Worm (Caenorhabditis elegans) whole organism, young adult: ENCODE measurements around the gene C13A2.3.

Source experiments
- B0019.2 ChIP-seq: fragments of 200-800 bp; sonication (Bioruptor generic); conservative IDR thresholded peaks from 2 replicates; pipeline ENCODE4 v1.3.6; 2022; ENCODE audit warnings: missing genetic modification reagents, missing genetic modification characterization, missing compliant biosample characterization
- B0035.1 ChIP-seq: sonication (generic microtip); optimal IDR thresholded peaks from 2 replicates; lab custom pipeline; 2016; ENCODE audit warnings: missing genetic modification characterization, mild to moderate bottlenecking, missing compliant biosample characterization, missing genotype, missing genetic modification reagents
- B0261.1 ChIP-seq: sonication (generic microtip); optimal IDR thresholded peaks from 2 replicates; lab custom pipeline; 2016; ENCODE audit warnings: mild to moderate bottlenecking, missing genetic modification characterization, moderate library complexity, missing compliant biosample characterization
- B0336.3 ChIP-seq: fragments of 200-800 bp; sonication (Bioruptor generic); IDR thresholded peaks from 2 replicates; pipeline ENCODE4 v1.3.6; 2022; ENCODE audit warnings: missing genetic modification characterization, missing compliant biosample characterization
- C06A6.2 ChIP-seq: fragments of 200-800 bp; sonication (Bioruptor generic); conservative IDR thresholded peaks from 2 replicates; pipeline ENCODE4 v1.3.6; 2022; ENCODE audit warnings: missing genetic modification characterization, missing compliant biosample characterization
- D2030.7 ChIP-seq: fragments of 200-800 bp; sonication (Bioruptor generic); IDR thresholded peaks from 2 replicates; pipeline ENCODE4 v1.3.6; 2022; ENCODE audit warnings: missing genetic modification reagents, missing genetic modification characterization, missing compliant biosample characterization
- F22D6.2 ChIP-seq: sonication (generic microtip); optimal IDR thresholded peaks from 2 replicates; lab custom pipeline; 2016; ENCODE audit warnings: mild to moderate bottlenecking, missing genetic modification characterization, missing compliant biosample characterization
- K11D2.4 ChIP-seq: fragments of 200-800 bp; sonication (Bioruptor generic); IDR thresholded peaks from 2 replicates; pipeline ENCODE4 v1.3.6; 2022; ENCODE audit warnings: missing genetic modification reagents, missing genetic modification characterization, missing compliant biosample characterization
- K12H6.12 ChIP-seq: fragments of 200-800 bp; sonication (Bioruptor generic); optimal IDR thresholded peaks from 2 replicates; lab custom pipeline; 2018; ENCODE audit warnings: mild to moderate bottlenecking, missing genetic modification characterization, missing compliant biosample characterization
- T07F8.4 ChIP-seq: sonication (generic microtip); optimal IDR thresholded peaks from 2 replicates; lab custom pipeline; 2016; ENCODE audit warnings: mild to moderate bottlenecking, missing genetic modification characterization, moderate library complexity, missing compliant biosample characterization
- Y67H2A.10 ChIP-seq: fragments of 200-800 bp; sonication (Bioruptor generic); conservative IDR thresholded peaks from 2 replicates; pipeline ENCODE4 v1.3.6; 2022; ENCODE audit warnings: missing genetic modification reagents, missing genetic modification characterization, missing compliant biosample characterization
- aptf-2 ChIP-seq: fragments of 200-800 bp; sonication (Bioruptor generic); conservative IDR thresholded peaks from 2 replicates; pipeline ENCODE4 v1.3.6; 2022; ENCODE audit warnings: missing genetic modification reagents, missing genetic modification characterization, missing compliant biosample characterization
- aptf-3 ChIP-seq: fragments of 200-800 bp; sonication (Bioruptor generic); IDR thresholded peaks from 2 replicates; pipeline ENCODE4 v1.3.6; 2022; ENCODE audit warnings: missing genetic modification characterization, missing compliant biosample characterization
- attf-3 ChIP-seq: fragments of 200-800 bp; sonication (Bioruptor generic); conservative IDR thresholded peaks from 2 replicates; pipeline ENCODE4 v1.3.6; 2022; ENCODE audit warnings: missing genetic modification reagents, missing genetic modification characterization, missing compliant biosample characterization
- attf-5 ChIP-seq: fragments of 200-800 bp; sonication (Bioruptor generic); optimal IDR thresholded peaks from 2 replicates; lab custom pipeline; 2018; ENCODE audit warnings: mild to moderate bottlenecking, missing genetic modification characterization, missing compliant biosample characterization
- cebp-1 ChIP-seq, 2 experiments: fragments of 200-800 bp in 1 of 2; sonication (Bioruptor generic) in 1 of 2; sonication (generic microtip) in 1 of 2; IDR thresholded peaks in 1 of 2; optimal IDR thresholded peaks in 1 of 2; 2 replicates each; pipeline versions ENCODE4 v1.3.6 to Lab custom; 2017 to 2022; ENCODE audit warnings: missing compliant biosample characterization in 2 of 2, missing genetic modification characterization in 2 of 2, mild to moderate bottlenecking in 1 of 2, missing genetic modification reagents in 1 of 2, moderate library complexity in 1 of 2
- ceh-100 ChIP-seq: fragments of 200-800 bp; sonication (Bioruptor generic); IDR thresholded peaks from 2 replicates; pipeline ENCODE4 v1.3.6; 2022; ENCODE audit warnings: missing genetic modification reagents, missing genetic modification characterization, missing compliant biosample characterization
- ceh-27 ChIP-seq: fragments of 200-800 bp; sonication (Bioruptor generic); optimal IDR thresholded peaks from 2 replicates; lab custom pipeline; 2018; ENCODE audit warnings: mild to moderate bottlenecking, missing genetic modification characterization, moderate library complexity, missing compliant biosample characterization
- ceh-79 ChIP-seq: sonication (generic microtip); optimal IDR thresholded peaks from 2 replicates; lab custom pipeline; 2017; ENCODE audit warnings: mild to moderate bottlenecking, missing genetic modification characterization, missing compliant biosample characterization
- dox-1 ChIP-seq: fragments of 200-800 bp; sonication (Bioruptor generic); IDR thresholded peaks from 2 replicates; pipeline ENCODE4 v1.3.6; 2022; ENCODE audit warnings: missing genetic modification reagents, missing genetic modification characterization, missing compliant biosample characterization
- dpl-1 ChIP-seq: fragments of 150-350 bp; optimal IDR thresholded peaks from 2 replicates; lab custom pipeline; 2014; ENCODE audit warnings: missing biosample characterization, missing genetic modification reagents, missing genetic modification characterization
- efl-1 ChIP-seq: fragments of 150-350 bp; optimal IDR thresholded peaks from 2 replicates; lab custom pipeline; 2014; ENCODE audit warnings: missing biosample characterization, missing genetic modification reagents, missing genetic modification characterization
- egrh-3 ChIP-seq: fragments of 200-800 bp; sonication (Bioruptor generic); IDR thresholded peaks from 2 replicates; pipeline ENCODE4 v1.3.6; 2022; ENCODE audit warnings: missing genetic modification reagents, missing genetic modification characterization, missing compliant biosample characterization
- ekl-4 ChIP-seq: fragments of 200-800 bp; sonication (Bioruptor generic); IDR thresholded peaks from 2 replicates; pipeline ENCODE4 v1.3.6; 2022; ENCODE audit warnings: missing genetic modification reagents, missing genetic modification characterization, missing compliant biosample characterization
- hlh-26 ChIP-seq: fragments of 200-800 bp; sonication (Bioruptor generic); conservative IDR thresholded peaks from 2 replicates; pipeline ENCODE4 v1.3.6; 2022; ENCODE audit warnings: missing genetic modification reagents, missing genetic modification characterization, missing compliant biosample characterization
- hmg-1.2 ChIP-seq: fragments of 200-800 bp; sonication (Bioruptor generic); IDR thresholded peaks from 2 replicates; pipeline ENCODE4 v1.3.6; 2022; ENCODE audit warnings: missing genetic modification reagents, missing genetic modification characterization, missing compliant biosample characterization
- hmg-20 ChIP-seq: fragments of 200-800 bp; sonication (Bioruptor generic); IDR thresholded peaks from 2 replicates; pipeline ENCODE4 v1.3.6; 2022; ENCODE audit warnings: missing genetic modification reagents, missing genetic modification characterization, missing compliant biosample characterization
- hrde-1 ChIP-seq: sonication (generic microtip); optimal IDR thresholded peaks from 2 replicates; lab custom pipeline; 2016; ENCODE audit warnings: missing genetic modification characterization, mild to moderate bottlenecking, missing compliant biosample characterization, moderate library complexity, missing genotype, missing genetic modification reagents, borderline replicate concordance
- hsf-1 ChIP-seq: fragments of 200-800 bp; sonication (Bioruptor generic); IDR thresholded peaks from 2 replicates; pipeline ENCODE4 v1.3.6; 2022; ENCODE audit warnings: missing genetic modification reagents, missing genetic modification characterization, missing compliant biosample characterization
- lin-26 ChIP-seq: fragments of 200-800 bp; sonication (Bioruptor generic); IDR thresholded peaks from 2 replicates; pipeline ENCODE4 v1.3.6; 2022; ENCODE audit warnings: missing genetic modification reagents, missing genetic modification characterization, missing compliant biosample characterization
- lin-35 ChIP-seq, 3 experiments: fragments of 150-350 bp in 2 of 3; sonication (generic microtip) in 1 of 3; optimal IDR thresholded peaks; 2 replicates each; lab custom pipeline; 2014 to 2018; ENCODE audit warnings: missing biosample characterization in 3 of 3, missing genetic modification characterization in 3 of 3, missing genetic modification reagents in 3 of 3
- madf-3 ChIP-seq: fragments of 200-800 bp; sonication (Bioruptor generic); IDR thresholded peaks from 2 replicates; pipeline ENCODE4 v1.3.6; 2022; ENCODE audit warnings: missing genetic modification reagents, missing genetic modification characterization, missing compliant biosample characterization
- mcd-1 ChIP-seq: fragments of 200-800 bp; sonication (Bioruptor generic); IDR thresholded peaks from 2 replicates; pipeline ENCODE4 v1.3.6; 2022; ENCODE audit warnings: missing genetic modification reagents, missing genetic modification characterization, missing compliant biosample characterization
- mel-28 ChIP-seq: sonication (generic microtip); optimal IDR thresholded peaks from 2 replicates; lab custom pipeline; 2016; ENCODE audit warnings: borderline replicate concordance, mild to moderate bottlenecking, missing genetic modification characterization, missing compliant biosample characterization
- mxl-1 ChIP-seq: sonication (generic microtip); optimal IDR thresholded peaks from 2 replicates; lab custom pipeline; 2016; ENCODE audit warnings: missing genetic modification characterization, missing compliant biosample characterization
- nhr-179 ChIP-seq: sonication (generic microtip); optimal IDR thresholded peaks from 2 replicates; lab custom pipeline; 2016; ENCODE audit warnings: mild to moderate bottlenecking, missing genetic modification characterization, missing compliant biosample characterization
- pha-4 ChIP-seq: fragments of 150-350 bp; sonication (generic microtip); optimal IDR thresholded peaks from 2 replicates; lab custom pipeline; 2014; ENCODE audit warnings: missing biosample characterization, missing genetic modification reagents, missing genetic modification characterization
- rec-8 ChIP-seq, 2 experiments: sonication (generic microtip); optimal IDR thresholded peaks; 2 replicates each; lab custom pipeline; 2016; ENCODE audit warnings: mild to moderate bottlenecking in 2 of 2, missing genetic modification characterization in 2 of 2, missing genetic modification reagents in 2 of 2, missing genotype in 2 of 2, missing biosample characterization in 1 of 2, missing compliant biosample characterization in 1 of 2, moderate library complexity in 1 of 2
- sdz-38 ChIP-seq: sonication (generic microtip); optimal IDR thresholded peaks from 2 replicates; lab custom pipeline; 2016; ENCODE audit warnings: missing genotype, missing genetic modification characterization, missing compliant biosample characterization
- snpc-1.3 ChIP-seq: sonication (generic microtip); optimal IDR thresholded peaks from 2 replicates; lab custom pipeline; 2017; ENCODE audit warnings: missing genetic modification characterization, mild to moderate bottlenecking, missing compliant biosample characterization, antibody characterized with exemption, moderate library complexity, missing genotype, missing genetic modification reagents; ENCODE audit not compliant: insufficient read depth
- snpc-3.4 ChIP-seq: sonication (generic microtip); optimal IDR thresholded peaks from 2 replicates; lab custom pipeline; 2017; ENCODE audit warnings: missing genetic modification characterization, mild to moderate bottlenecking, missing compliant biosample characterization, antibody characterized with exemption, moderate library complexity, missing genotype, missing genetic modification reagents
- snpc-4 ChIP-seq, 5 experiments: fragments of 150-350 bp in 1 of 5; sonication (generic microtip) in 4 of 5; optimal IDR thresholded peaks; 2 replicates each; lab custom pipeline; 2014 to 2018; ENCODE audit warnings: missing genetic modification characterization in 5 of 5, missing biosample characterization in 3 of 5, antibody characterized with exemption in 2 of 5, mild to moderate bottlenecking in 2 of 5, missing compliant biosample characterization in 2 of 5, missing genotype in 2 of 5, moderate library complexity in 2 of 5, missing genetic modification reagents in 1 of 5
- tbp1 ChIP-seq: fragments of 200-800 bp; sonication (Bioruptor generic); optimal IDR thresholded peaks from 2 replicates; lab custom pipeline; 2018; ENCODE audit warnings: mild to moderate bottlenecking, missing genetic modification characterization, missing compliant biosample characterization
- unc-130 ChIP-seq: sonication (generic microtip); optimal IDR thresholded peaks from 2 replicates; lab custom pipeline; 2016; ENCODE audit warnings: missing genetic modification reagents, missing genetic modification characterization, missing compliant biosample characterization
- xnd-1 ChIP-seq: sonication (generic microtip); optimal IDR thresholded peaks from 2 replicates; lab custom pipeline; 2016; ENCODE audit warnings: missing genotype, missing genetic modification reagents, missing genetic modification characterization, missing compliant biosample characterization
- ztf-18 ChIP-seq: sonication (generic microtip); optimal IDR thresholded peaks from 2 replicates; lab custom pipeline; 2016; ENCODE audit warnings: missing genotype, mild to moderate bottlenecking, missing genetic modification characterization, missing compliant biosample characterization

The C13A2.3 gene

ce11 chrV:7237133-7237532, 45.0 kb upstream of the C13A2.3 start, which contains the start of gene hyls-1:
Gene hyls-1, plus strand, starts transcription at chrV:7237381.
- TF ChIP-seq F22D6.2 (tag; lab: Kevin White, UChicago) = no peak
- TF ChIP-seq dpl-1 (GFP tag; lab: Kevin White, UChicago) = peak; percentile 85
- no peak for TF ChIP-seq aptf-3 (GFP tag; lab: Robert Waterston, UW)
- peak in 1 of 3 experiments; percentile 91 for TF ChIP-seq lin-35 (GFP tag; optimal IDR thresholded peaks at IDR 0.05; lab: Kevin White, UChicago)
- TF ChIP-seq aptf-2 (GFP tag; lab: Robert Waterston, UW) = no peak
- TF ChIP-seq snpc-4 (GFP tag; optimal IDR thresholded peaks at IDR 0.05; lab: Kevin White, UChicago) = no peak
- TF ChIP-seq snpc-4 (tag; optimal IDR thresholded peaks at IDR 0.05; lab: Kevin White, UChicago) = peak in 3 of 4 experiments; percentile 45 to 60 (median 45)
- 0 out of 2 replicates have a peak, but pooled peaks have one; percentile 12 for TF ChIP-seq B0019.2 (GFP tag; lab: Robert Waterston, UW)
- peak; percentile 44 for TF ChIP-seq snpc-1.3 (tag; lab: Kevin White, UChicago)
- TF ChIP-seq ceh-27 (GFP tag; lab: Kevin White, UChicago) = peak; percentile 33
- peak; percentile 61 for TF ChIP-seq hmg-1.2
- peak; percentile 3 for TF ChIP-seq K12H6.12 (tag; lab: Kevin White, UChicago)
- peak; percentile 74 for TF ChIP-seq ceh-100 (GFP tag; lab: Robert Waterston, UW)
- no peak for TF ChIP-seq egrh-3 (GFP tag; lab: Robert Waterston, UW)
- TF ChIP-seq mxl-1 = no peak
- peak; percentile 76 for TF ChIP-seq dox-1 (GFP tag; lab: Robert Waterston, UW)
- no peak for TF ChIP-seq rec-8 (tag; optimal IDR thresholded peaks at IDR 0.05; lab: Kevin White, UChicago)
- TF ChIP-seq attf-3 (GFP tag; lab: Robert Waterston, UW) = peak; percentile 54; the same call in 1 of the 2 replicates
- TF ChIP-seq mcd-1 (GFP tag; lab: Robert Waterston, UW) = peak; percentile 97
- peak; percentile 5 for TF ChIP-seq mel-28 (tag; lab: Kevin White, UChicago)
- TF ChIP-seq B0035.1 = no peak
- peak; percentile 42 for TF ChIP-seq tbp1 (GFP tag; lab: Kevin White, UChicago)
- TF ChIP-seq unc-130 = peak; percentile 41
- TF ChIP-seq ztf-18 = peak; percentile 53
- no peak for TF ChIP-seq hlh-26 (GFP tag; lab: Robert Waterston, UW)
- peak; percentile 81 for TF ChIP-seq C06A6.2
- TF ChIP-seq nhr-179 (tag; lab: Kevin White, UChicago) = no peak
- peak; percentile 63 for TF ChIP-seq ekl-4 (GFP tag; lab: Robert Waterston, UW)
- TF ChIP-seq lin-26 (GFP tag; lab: Robert Waterston, UW) = no peak
- TF ChIP-seq xnd-1 (tag; lab: Kevin White, UChicago) = peak; percentile 56
- 0 out of 2 replicates have a peak, but pooled peaks have one; percentile 40 for TF ChIP-seq B0336.3 (GFP tag; lab: Robert Waterston, UW)
- TF ChIP-seq hmg-20 = peak; percentile 25; the same call in 1 of the 2 replicates
- no peak for TF ChIP-seq T07F8.4 (tag; lab: Kevin White, UChicago)
- TF ChIP-seq cebp-1 (GFP tag; IDR thresholded peaks at IDR 0.05; lab: Robert Waterston, UW) = no peak
- TF ChIP-seq cebp-1 (tag; optimal IDR thresholded peaks at IDR 0.05; lab: Kevin White, UChicago) = peak; percentile 71
- TF ChIP-seq snpc-3.4 (tag; lab: Kevin White, UChicago) = peak; percentile 34
- TF ChIP-seq pha-4 (tag; lab: Kevin White, UChicago) = peak; percentile 74
- no peak for TF ChIP-seq sdz-38 (tag; lab: Kevin White, UChicago)
- TF ChIP-seq B0261.1 (tag; lab: Kevin White, UChicago) = no peak
- TF ChIP-seq K11D2.4 (GFP tag; lab: Robert Waterston, UW) = peak; percentile 55; the same call in 1 of the 2 replicates
- TF ChIP-seq ceh-79 (tag; lab: Kevin White, UChicago) = no peak
- peak; percentile 87 for TF ChIP-seq attf-5 (GFP tag; lab: Kevin White, UChicago)
- no peak for TF ChIP-seq hrde-1
- TF ChIP-seq hsf-1 (GFP tag; lab: Robert Waterston, UW) = peak; percentile 70
- peak; percentile 55; the same call in 1 of the 2 replicates for TF ChIP-seq Y67H2A.10 (GFP tag; lab: Robert Waterston, UW)
- peak; percentile 93 for TF ChIP-seq efl-1 (GFP tag; lab: Kevin White, UChicago)
- peak; percentile 89; the same call in 1 of the 2 replicates for TF ChIP-seq madf-3 (GFP tag; lab: Robert Waterston, UW)
- TF ChIP-seq D2030.7 (GFP tag; lab: Robert Waterston, UW) = peak; percentile 83
